Worm (Caenorhabditis elegans): ENCODE results near the gene zipt-3.

zipt-3 gene

ce11 chrII:5717831-5718230 lies at the start of gene zipt-3:
Gene zipt-3 (plus strand): TSS chrII:5718131.
- TF ChIP-seq pqm-1 (tag; optimal IDR thresholded peaks at IDR 0.05) (no peak), F49E8.2 (tag; optimal IDR thresholded peaks at IDR 0.05; ENCODE audit: borderline replicate concordance) (no peak), nhr-41 (GFP tag; IDR thresholded peaks at IDR 0.05) (no peak), nhr-48 (tag; optimal IDR thresholded peaks at IDR 0.05) (no peak), nhr-28 (tag; optimal IDR thresholded peaks at IDR 0.05) (no peak), pha-4 (GFP tag; IDR thresholded peaks at IDR 0.05) (no peak), pha-4 (tag; optimal IDR thresholded peaks at IDR 0.05) (no peak), dmd-8 (GFP tag; IDR thresholded peaks at IDR 0.05) (no peak), attf-4 (tag; optimal IDR thresholded peaks at IDR 0.05) (no peak), nhr-11 (tag; optimal IDR thresholded peaks at IDR 0.05) (no peak), tra-1 (GFP tag; IDR thresholded peaks at IDR 0.05) (no peak), T26A8.4 (GFP tag; IDR thresholded peaks at IDR 0.05) (no peak), nhr-6 (tag; optimal IDR thresholded peaks at IDR 0.05) (no peak), F44E2.7 (GFP tag; IDR thresholded peaks at IDR 0.05) (no peak), nhr-42 (GFP tag; IDR thresholded peaks at IDR 0.05) (no peak), aly-2 (tag; optimal IDR thresholded peaks at IDR 0.05) (no peak), snpc-4 (tag; optimal IDR thresholded peaks at IDR 0.05) (no peak), dmd-9 (GFP tag; IDR thresholded peaks at IDR 0.05) (no peak)

ce11 chrII:5668830-5669229 lies 49.1 kb upstream of the zipt-3 start, which contains the start of gene C25H3.7:
Gene C25H3.7 (minus strand): TSS chrII:5668930.
- TF ChIP-seq mxl-2 (GFP tag; conservative IDR thresholded peaks at IDR 0.05) (no peak), aha-1 (tag) (peak; percentile 50), lim-7 (GFP tag; IDR thresholded peaks at IDR 0.05) (no peak), R02D3.7 (tag; optimal IDR thresholded peaks at IDR 0.05) (no peak)

ce11 chrII:5669580-5669979 lies 48.4 kb upstream of the zipt-3 start, which contains the start of gene C25H3.17:
Gene C25H3.17 (minus strand): TSS chrII:5669680.
- TF ChIP-seq ztf-7 (tag; optimal IDR thresholded peaks at IDR 0.05): no peak
- TF ChIP-seq nhr-48 (tag; optimal IDR thresholded peaks at IDR 0.05): no peak
- no peak for TF ChIP-seq ZK546.5 (tag; optimal IDR thresholded peaks at IDR 0.05)
- no peak for TF ChIP-seq mdl-1 (tag; optimal IDR thresholded peaks at IDR 0.05)
- TF ChIP-seq snpc-4 (tag; optimal IDR thresholded peaks at IDR 0.05): no peak
- no peak for TF ChIP-seq fkh-10 (GFP tag; optimal IDR thresholded peaks at IDR 0.05)
- TF ChIP-seq daf-16 (GFP tag; optimal IDR thresholded peaks at IDR 0.05): no peak
- no peak for TF ChIP-seq daf-16 (tag; optimal IDR thresholded peaks at IDR 0.05)

- TF ChIP-seq ces-1 (GFP tag; optimal IDR thresholded peaks at IDR 0.05) (no peak), nhr-41 (GFP tag; IDR thresholded peaks at IDR 0.05) (no peak), nhr-77 (tag; optimal IDR thresholded peaks at IDR 0.05) (no peak), F49E8.2 (tag; optimal IDR thresholded peaks at IDR 0.05; ENCODE audit: borderline replicate concordance) (no peak), ztf-11 (tag; optimal IDR thresholded peaks at IDR 0.05) (no peak)
Measured at ce11 chrII:5680703-5681102, 37.2 kb upstream of the zipt-3 start, which contains the start of gene flp-27. Gene flp-27 (plus strand): TSS chrII:5681003.

ce11 chrII:5688959-5689358 lies 29.0 kb upstream of the zipt-3 start, which contains the start of gene C25H3.11:
Gene C25H3.11 (minus strand): TSS chrII:5689040.
- 0 out of 2 replicates have a peak, but pooled peaks have one; percentile 45 for TF ChIP-seq F44E2.7 (GFP tag; IDR thresholded peaks at IDR 0.05)
- TF ChIP-seq daf-16 (GFP tag; optimal IDR thresholded peaks at IDR 0.05): no peak
- TF ChIP-seq daf-16 (tag; optimal IDR thresholded peaks at IDR 0.05): peak; percentile 66
- peak; percentile 28 for TF ChIP-seq spr-1 (tag; optimal IDR thresholded peaks at IDR 0.05)
- TF ChIP-seq hif-1 (tag; optimal IDR thresholded peaks at IDR 0.05): peak in 1 of 2 experiments; percentile 52
- TF ChIP-seq F49E8.2 (tag; optimal IDR thresholded peaks at IDR 0.05; ENCODE audit: borderline replicate concordance): no peak
- TF ChIP-seq snpc-1.2 (GFP tag; IDR thresholded peaks at IDR 0.05): no peak
- TF ChIP-seq attf-4 (tag; optimal IDR thresholded peaks at IDR 0.05): no peak
- no peak for TF ChIP-seq lin-29 (GFP tag; IDR thresholded peaks at IDR 0.05)
- no peak for TF ChIP-seq nhr-10 (tag; optimal IDR thresholded peaks at IDR 0.05)
- TF ChIP-seq vab-7 (GFP tag; IDR thresholded peaks at IDR 0.05): peak; percentile 20; the same call in 1 of the 2 replicates
- no peak for TF ChIP-seq ceh-20 (GFP tag; IDR thresholded peaks at IDR 0.05)
- no peak for TF ChIP-seq lin-39 (tag; optimal IDR thresholded peaks at IDR 0.05)
- TF ChIP-seq mdl-1 (tag; optimal IDR thresholded peaks at IDR 0.05): no peak
- peak in 1 of 2 experiments; percentile 76 for TF ChIP-seq unc-62 (GFP tag; optimal IDR thresholded peaks at IDR 0.05 in 1 of 2)
- no peak for TF ChIP-seq unc-62 (tag; optimal IDR thresholded peaks at IDR 0.05)
- TF ChIP-seq zfp-3 (GFP tag; conservative IDR thresholded peaks at IDR 0.05): no peak
- no peak for TF ChIP-seq nhr-48 (tag; optimal IDR thresholded peaks at IDR 0.05)
- peak; percentile 86 for TF ChIP-seq hlh-30 (tag; optimal IDR thresholded peaks at IDR 0.05; ENCODE audit: insufficient read depth)
- TF ChIP-seq ZK337.2 (GFP tag; IDR thresholded peaks at IDR 0.05): no peak
- no peak for TF ChIP-seq ces-1 (GFP tag; optimal IDR thresholded peaks at IDR 0.05)
- peak; percentile 78 for TF ChIP-seq hlh-11 (tag; optimal IDR thresholded peaks at IDR 0.05)

All from whole organism, L4 larva.